Worm (Caenorhabditis elegans) whole organism, midembryonic: ENCODE data around the gene cand-1.

Experiments used
- T22C8.4 ChIP-seq: fragments of 200-800 bp; sonication (Bioruptor generic); IDR thresholded peaks from 2 replicates; pipeline ENCODE4 v1.3.6; 2022; ENCODE audit warnings: missing genetic modification characterization, missing compliant biosample characterization
- cog-1 ChIP-seq: sonication (generic microtip); optimal IDR thresholded peaks from 2 replicates; lab custom pipeline; 2016; ENCODE audit warnings: missing genetic modification characterization, missing compliant biosample characterization
- flt-1 ChIP-seq: fragments of 200-800 bp; sonication (Bioruptor generic); IDR thresholded peaks from 2 replicates; pipeline ENCODE4 v1.3.6; 2022; ENCODE audit warnings: missing genetic modification characterization, missing compliant biosample characterization
- klf-2 ChIP-seq: fragments of 200-800 bp; sonication (Bioruptor generic); conservative IDR thresholded peaks from 2 replicates; pipeline ENCODE4 v1.3.6; 2022; ENCODE audit warnings: missing genetic modification reagents, missing genetic modification characterization, missing compliant biosample characterization
- med-1 ChIP-seq: sonication (generic microtip); optimal IDR thresholded peaks from 2 replicates; lab custom pipeline; 2017; ENCODE audit warnings: missing genetic modification characterization, mild to moderate bottlenecking, missing compliant biosample characterization, antibody characterized with exemption, missing genetic modification reagents; ENCODE audit not compliant: insufficient read depth
- ref-1 ChIP-seq: fragments of 200-800 bp; sonication (Bioruptor generic); conservative IDR thresholded peaks from 2 replicates; pipeline ENCODE4 v1.3.6; 2022; ENCODE audit warnings: missing genetic modification reagents, missing genetic modification characterization, missing compliant biosample characterization
- tab-1 ChIP-seq: fragments of 200-800 bp; sonication (Bioruptor generic); IDR thresholded peaks from 2 replicates; pipeline ENCODE4 v1.3.6; 2022; ENCODE audit warnings: missing genetic modification characterization, missing compliant biosample characterization
- ztf-23 ChIP-seq: fragments of 200-800 bp; sonication (Bioruptor generic); IDR thresholded peaks from 2 replicates; pipeline ENCODE4 v1.3.6; 2022; ENCODE audit warnings: missing genetic modification reagents, missing genetic modification characterization, missing compliant biosample characterization
- ztf-29 ChIP-seq: fragments of 200-800 bp; sonication (Bioruptor generic); IDR thresholded peaks from 2 replicates; pipeline ENCODE4 v1.3.6; 2022; ENCODE audit warnings: missing genetic modification reagents, missing genetic modification characterization, missing compliant biosample characterization

Gene cand-1

ce11 chrV:16784806-16785205, 17.9 kb upstream of the cand-1 start:
- TF ChIP-seq ref-1 (GFP tag; lab: Robert Waterston, UW) (no peak), med-1 (no peak), cog-1 (no peak), flt-1 (GFP tag; lab: Robert Waterston, UW) (no peak), ztf-29 (GFP tag; lab: Robert Waterston, UW) (no peak), klf-2 (GFP tag; lab: Robert Waterston, UW) (no peak), T22C8.4 (GFP tag; lab: Robert Waterston, UW) (no peak), tab-1 (GFP tag; lab: Robert Waterston, UW) (no peak), ztf-23 (GFP tag; lab: Robert Waterston, UW) (no peak)

- TF ChIP-seq cog-1 (no peak), tab-1 (GFP tag; lab: Robert Waterston, UW) (no peak), flt-1 (GFP tag; lab: Robert Waterston, UW) (no peak), med-1 (no peak), T22C8.4 (GFP tag; lab: Robert Waterston, UW) (no peak), ztf-29 (GFP tag; lab: Robert Waterston, UW) (no peak), ref-1 (GFP tag; lab: Robert Waterston, UW) (no peak), klf-2 (GFP tag; lab: Robert Waterston, UW) (no peak), ztf-23 (GFP tag; lab: Robert Waterston, UW) (no peak)
Observed at ce11 chrV:16786012-16786411, 16.7 kb upstream of the cand-1 start.

ce11 chrV:16788967-16789366, 13.7 kb upstream of the cand-1 start, which contains the start of gene immt-2:
Gene immt-2, plus strand, starts transcription at chrV:16789267.
- TF ChIP-seq cog-1 (no peak), ztf-23 (GFP tag; lab: Robert Waterston, UW) (no peak), T22C8.4 (GFP tag; lab: Robert Waterston, UW) (no peak), ztf-29 (GFP tag; lab: Robert Waterston, UW) (no peak), tab-1 (GFP tag; lab: Robert Waterston, UW) (no peak)

DNA sequence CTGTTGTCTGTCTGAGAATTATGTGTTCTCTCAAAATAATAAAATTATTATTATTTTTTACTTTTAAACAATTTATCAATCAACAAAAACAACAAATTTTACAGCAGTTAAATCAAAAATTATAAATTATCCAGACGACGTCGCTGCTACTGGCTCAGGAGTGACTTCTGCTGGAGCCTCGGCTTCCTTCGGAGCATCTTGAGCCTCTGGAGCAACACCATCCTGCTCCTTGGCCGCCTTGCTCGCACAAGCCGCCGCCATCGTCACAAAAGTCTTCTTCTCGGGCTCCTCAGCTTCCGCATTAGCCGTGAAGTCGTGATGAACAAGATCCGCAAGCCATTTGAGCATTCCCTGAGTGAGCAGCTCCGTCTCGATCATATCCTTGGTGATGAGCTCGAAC, 10.0 kb upstream of the cand-1 start:
- no peak for TF ChIP-seq tab-1 (GFP tag; lab: Robert Waterston, UW)
- no peak for TF ChIP-seq flt-1 (GFP tag; lab: Robert Waterston, UW)
- TF ChIP-seq klf-2 (GFP tag; lab: Robert Waterston, UW), result no peak
- no peak for TF ChIP-seq ref-1 (GFP tag; lab: Robert Waterston, UW)
- TF ChIP-seq T22C8.4 (GFP tag; lab: Robert Waterston, UW), result no peak
- no peak for TF ChIP-seq ztf-23 (GFP tag; lab: Robert Waterston, UW)
- no peak for TF ChIP-seq cog-1
- no peak for TF ChIP-seq med-1
- TF ChIP-seq ztf-29 (GFP tag; lab: Robert Waterston, UW), result no peak

DNA sequence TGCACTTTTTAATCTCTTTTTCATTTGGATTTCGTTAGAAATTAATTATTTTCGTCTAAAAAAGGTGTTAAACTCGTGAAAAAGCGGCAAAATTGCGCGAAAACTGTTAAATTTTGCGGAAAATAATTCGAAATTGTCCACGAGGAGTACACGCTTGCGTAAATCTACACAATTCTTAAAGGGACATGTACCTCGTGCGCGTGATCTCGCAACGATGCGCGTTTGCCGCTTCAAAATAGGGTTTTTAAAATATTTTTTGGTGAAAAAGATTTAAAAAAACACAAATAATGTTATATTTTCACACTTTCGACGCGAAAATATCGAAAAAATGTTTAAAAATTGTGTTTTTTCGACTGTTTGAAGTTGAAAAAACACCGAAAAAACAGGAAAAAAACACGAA, 9.4 kb upstream of the cand-1 start:
- no peak for TF ChIP-seq med-1
- TF ChIP-seq klf-2 (GFP tag; lab: Robert Waterston, UW), result no peak
- TF ChIP-seq tab-1 (GFP tag; lab: Robert Waterston, UW), result no peak

DNA sequence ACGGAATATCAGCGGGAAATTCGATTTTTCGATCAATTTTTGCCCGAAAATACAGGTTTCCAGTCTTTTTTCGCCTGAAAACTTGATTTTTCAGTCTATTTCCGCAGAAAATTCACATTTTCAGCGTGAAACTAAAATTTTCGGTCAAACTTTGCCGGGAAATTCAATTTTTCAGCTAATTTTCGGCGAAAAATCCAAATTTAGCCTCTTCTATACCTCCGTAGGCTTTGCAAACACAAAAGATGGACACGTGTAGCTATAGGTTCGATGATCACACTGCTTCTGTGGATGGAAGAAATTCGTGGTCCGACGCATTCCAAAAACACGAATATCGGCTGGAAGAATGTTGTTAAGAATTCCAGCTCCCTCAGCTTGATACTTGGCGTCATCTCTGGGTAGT, 8.6 kb upstream of the cand-1 start:
- TF ChIP-seq cog-1 (no peak), ztf-29 (GFP tag; lab: Robert Waterston, UW) (no peak), flt-1 (GFP tag; lab: Robert Waterston, UW) (no peak), ref-1 (GFP tag; lab: Robert Waterston, UW) (no peak), med-1 (no peak), klf-2 (GFP tag; lab: Robert Waterston, UW) (no peak), tab-1 (GFP tag; lab: Robert Waterston, UW) (no peak), T22C8.4 (GFP tag; lab: Robert Waterston, UW) (no peak), ztf-23 (GFP tag; lab: Robert Waterston, UW) (no peak)

ce11 chrV:16794828-16795354, 7.8 kb upstream of the cand-1 start, which contains the start of the genes ctps-1 and pus-1:
Gene ctps-1, plus strand, starts transcription at chrV:16794878.
Gene pus-1, minus strand, starts transcription at chrV:16794952.
- TF ChIP-seq tab-1 (GFP tag; lab: Robert Waterston, UW), result no peak
- no peak for TF ChIP-seq flt-1 (GFP tag; lab: Robert Waterston, UW)
- TF ChIP-seq ztf-29 (GFP tag; lab: Robert Waterston, UW), result no peak
- no peak for TF ChIP-seq ztf-23 (GFP tag; lab: Robert Waterston, UW)
- TF ChIP-seq T22C8.4 (GFP tag; lab: Robert Waterston, UW), result no peak
- TF ChIP-seq klf-2 (GFP tag; lab: Robert Waterston, UW), result no peak
- no peak for TF ChIP-seq med-1
- TF ChIP-seq cog-1, result no peak
- TF ChIP-seq ref-1 (GFP tag; lab: Robert Waterston, UW), result no peak

DNA sequence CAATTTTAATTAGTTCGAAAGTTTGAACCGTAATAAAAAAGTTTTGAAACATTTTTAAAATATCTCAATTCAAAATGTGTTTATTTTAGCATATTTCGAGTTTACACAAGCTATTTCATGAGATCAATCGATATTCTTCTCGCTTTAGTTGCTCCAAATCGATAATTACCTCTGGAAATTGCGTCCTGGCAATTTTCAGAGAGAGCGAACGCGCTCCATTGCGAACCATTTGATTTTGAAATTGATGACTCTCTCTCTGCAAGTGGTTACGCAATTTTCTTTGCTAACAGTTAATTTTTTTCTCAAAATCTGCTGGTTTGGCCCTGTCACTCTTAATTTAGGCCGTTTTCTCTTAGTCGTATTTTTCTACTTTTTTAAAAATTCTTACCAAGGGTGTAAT, 2.2 kb upstream of the cand-1 start:
- TF ChIP-seq T22C8.4 (GFP tag; lab: Robert Waterston, UW) (no peak), ztf-29 (GFP tag; lab: Robert Waterston, UW) (no peak), cog-1 (no peak), ref-1 (GFP tag; lab: Robert Waterston, UW) (no peak), flt-1 (GFP tag; lab: Robert Waterston, UW) (no peak), med-1 (no peak), klf-2 (GFP tag; lab: Robert Waterston, UW) (no peak), ztf-23 (GFP tag; lab: Robert Waterston, UW) (no peak), tab-1 (GFP tag; lab: Robert Waterston, UW) (no peak)

DNA sequence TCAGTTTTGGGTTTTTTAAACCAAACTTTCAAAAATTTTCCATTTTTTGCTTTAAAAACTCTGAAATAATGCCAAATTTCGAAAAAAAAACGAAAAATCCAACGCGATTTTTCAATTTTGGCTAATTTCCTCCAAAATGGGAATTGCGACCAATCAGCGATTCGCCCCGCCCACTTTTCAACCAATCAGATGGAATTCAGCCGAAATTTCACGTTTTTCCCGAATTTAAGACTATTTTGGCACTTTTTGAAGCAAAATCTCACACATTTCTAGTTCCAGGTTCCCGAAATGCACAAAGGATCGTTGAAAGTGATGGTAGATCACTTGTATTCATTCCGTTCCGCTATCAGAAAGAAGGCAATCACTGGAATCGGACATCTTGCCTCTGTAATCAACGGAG, 2.1 kb downstream of the cand-1 start:
- TF ChIP-seq med-1, result no peak

- TF ChIP-seq klf-2 (GFP tag; lab: Robert Waterston, UW) (no peak), T22C8.4 (GFP tag; lab: Robert Waterston, UW) (no peak), ztf-29 (GFP tag; lab: Robert Waterston, UW) (no peak), flt-1 (GFP tag; lab: Robert Waterston, UW) (no peak), ref-1 (GFP tag; lab: Robert Waterston, UW) (no peak), ztf-23 (GFP tag; lab: Robert Waterston, UW) (no peak), med-1 (no peak), cog-1 (no peak), tab-1 (GFP tag; lab: Robert Waterston, UW) (no peak)
Observed at ce11 chrV:16808168-16808567, 5.5 kb downstream of the cand-1 start.
